Worm (Caenorhabditis elegans) whole organism, L4/young adult: ENCODE results near the gene fbxa-126.

Experiments used
- W03F9.2 ChIP-seq: fragments of 150-350 bp; optimal IDR thresholded peaks from 2 replicates; lab custom pipeline; 2014; ENCODE audit warnings: missing biosample characterization, missing genetic modification characterization
- dao-5 ChIP-seq: sonication (generic microtip); optimal IDR thresholded peaks from 2 replicates; lab custom pipeline; 2016; ENCODE audit warnings: missing genotype, missing genetic modification characterization, moderate library complexity, missing compliant biosample characterization
- him-1 ChIP-seq: sonication (generic microtip); optimal IDR thresholded peaks from 2 replicates; lab custom pipeline; 2016; ENCODE audit warnings: missing genotype, missing genetic modification reagents, missing genetic modification characterization, missing compliant biosample characterization

Gene fbxa-126

ce11 chrIV:14321655-14322054, at the start of gene fbxa-126:
fbxa-126 (minus strand) TSS chrIV:14321755.
- TF ChIP-seq dao-5 (tag; lab: Kevin White, UChicago) (no peak), him-1 (tag; lab: Kevin White, UChicago) (no peak), W03F9.2 (tag; lab: Kevin White, UChicago) (no peak)

ce11 chrIV:14365837-14366378, 44.4 kb upstream of the fbxa-126 start:
- TF ChIP-seq W03F9.2 (tag; lab: Kevin White, UChicago) (no peak), him-1 (tag; lab: Kevin White, UChicago) (no peak), dao-5 (tag; lab: Kevin White, UChicago) (no peak)

ce11 chrIV:14361189-14361588, 39.6 kb upstream of the fbxa-126 start, which contains the start of gene ssu-2:
ssu-2 (plus strand) TSS chrIV:14361247.
- TF ChIP-seq W03F9.2 (tag; lab: Kevin White, UChicago): no peak
- no peak for TF ChIP-seq him-1 (tag; lab: Kevin White, UChicago)
- TF ChIP-seq dao-5 (tag; lab: Kevin White, UChicago): no peak

ce11 chrIV:14356120-14356519, 34.6 kb upstream of the fbxa-126 start:
- TF ChIP-seq W03F9.2 (tag; lab: Kevin White, UChicago): no peak
- TF ChIP-seq him-1 (tag; lab: Kevin White, UChicago): peak; percentile 23

ce11 chrIV:14350651-14351050, 29.1 kb upstream of the fbxa-126 start, which contains the start of gene oac-56:
oac-56 (minus strand) TSS chrIV:14350751.
- TF ChIP-seq W03F9.2 (tag; lab: Kevin White, UChicago): no peak
- no peak for TF ChIP-seq dao-5 (tag; lab: Kevin White, UChicago)
- TF ChIP-seq him-1 (tag; lab: Kevin White, UChicago): no peak

ce11 chrIV:14343756-14344155, 22.2 kb upstream of the fbxa-126 start, which contains the start of gene srlf-28:
srlf-28 (minus strand) TSS chrIV:14343856.
- TF ChIP-seq him-1 (tag; lab: Kevin White, UChicago) (no peak), W03F9.2 (tag; lab: Kevin White, UChicago) (no peak), dao-5 (tag; lab: Kevin White, UChicago) (no peak)

- TF ChIP-seq W03F9.2 (tag; lab: Kevin White, UChicago): no peak
- TF ChIP-seq dao-5 (tag; lab: Kevin White, UChicago): no peak
- TF ChIP-seq him-1 (tag; lab: Kevin White, UChicago): no peak
Observed at ce11 chrIV:14339657-14340056, 18.1 kb upstream of the fbxa-126 start, which contains the start of gene Y67A10A.11. Y67A10A.11 (plus strand) TSS chrIV:14339957.

- TF ChIP-seq him-1 (tag; lab: Kevin White, UChicago) (no peak), dao-5 (tag; lab: Kevin White, UChicago) (no peak), W03F9.2 (tag; lab: Kevin White, UChicago) (no peak)
Observed at ce11 chrIV:14337757-14338156, 16.2 kb upstream of the fbxa-126 start, which contains the start of gene Y67A10A.2. Y67A10A.2 (plus strand) TSS chrIV:14338057.

ce11 chrIV:14335768-14336167, 14.2 kb upstream of the fbxa-126 start:
- no peak for TF ChIP-seq W03F9.2 (tag; lab: Kevin White, UChicago)
- TF ChIP-seq dao-5 (tag; lab: Kevin White, UChicago): no peak
- TF ChIP-seq him-1 (tag; lab: Kevin White, UChicago): no peak

ce11 chrIV:14334359-14334758, 12.8 kb upstream of the fbxa-126 start, which contains the start of gene Y67A10A.3:
Y67A10A.3 (minus strand) TSS chrIV:14334459.
- TF ChIP-seq him-1 (tag; lab: Kevin White, UChicago): no peak
- TF ChIP-seq dao-5 (tag; lab: Kevin White, UChicago): no peak

ce11 chrIV:14326694-14327298, 5.2 kb upstream of the fbxa-126 start:
- TF ChIP-seq him-1 (tag; lab: Kevin White, UChicago) (no peak), dao-5 (tag; lab: Kevin White, UChicago) (no peak), W03F9.2 (tag; lab: Kevin White, UChicago) (peak; percentile 59)

- TF ChIP-seq W03F9.2 (tag; lab: Kevin White, UChicago): no peak
- no peak for TF ChIP-seq him-1 (tag; lab: Kevin White, UChicago)
Observed at ce11 chrIV:14326283-14326682, 4.7 kb upstream of the fbxa-126 start, which contains the start of gene fbxa-83. fbxa-83 (minus strand) TSS chrIV:14326383.

- no peak for TF ChIP-seq W03F9.2 (tag; lab: Kevin White, UChicago)
- no peak for TF ChIP-seq dao-5 (tag; lab: Kevin White, UChicago)
- no peak for TF ChIP-seq him-1 (tag; lab: Kevin White, UChicago)
Observed at ce11 chrIV:14318054-14318453, 3.5 kb downstream of the fbxa-126 start.

ce11 chrIV:14305813-14306212, 15.7 kb downstream of the fbxa-126 start:
- TF ChIP-seq dao-5 (tag; lab: Kevin White, UChicago) (no peak), W03F9.2 (tag; lab: Kevin White, UChicago) (no peak), him-1 (tag; lab: Kevin White, UChicago) (no peak)
